Fruit fly (Drosophila melanogaster): ENCODE data around the gene CG44325.
A peak's percentile ranks its signal among the peaks of the same experiment; 100 is the strongest.

Gene CG44325

dm6 chrX:9041789-9042456 is 36.4 kb downstream of the CG44325 start (continued):
- TF ChIP-seq CG4730 (GFP tag; IDR thresholded peaks at IDR 0.05) (no peak), Ssrp (tag; optimal IDR thresholded peaks at IDR 0.05) (peak; percentile 58), CG10462 (GFP tag; optimal IDR thresholded peaks at IDR 0.05) (no peak), CG2202 (tag; optimal IDR thresholded peaks at IDR 0.05) (no peak), CG31441 (GFP tag; IDR thresholded peaks at IDR 0.05) (peak; percentile 48; the same call in 1 of the 2 replicates), C15 (GFP tag; IDR thresholded peaks at IDR 0.05) (no peak), CG10267 (tag; optimal IDR thresholded peaks at IDR 0.05) (peak; percentile 43), ac (GFP tag; optimal IDR thresholded peaks at IDR 0.05) (no peak), sqz (GFP tag; optimal IDR thresholded peaks at IDR 0.05) (no peak), Dref (GFP tag; IDR thresholded peaks at IDR 0.05) (no peak), dm (GFP tag; optimal IDR thresholded peaks at IDR 0.05) (no peak), CG11695 (GFP tag; IDR thresholded peaks at IDR 0.05) (peak; percentile 57; the same call in 2 of the 3 replicates), CG12236 (GFP tag; optimal IDR thresholded peaks at IDR 0.05) (peak; percentile 9), CG17912 (GFP tag; optimal IDR thresholded peaks at IDR 0.05) (no peak), cas (GFP tag; IDR thresholded peaks at IDR 0.05) (no peak), wor (GFP tag; IDR thresholded peaks at IDR 0.05) (peak; percentile 24; the same call in 1 of the 2 replicates), CG1233 (GFP tag; optimal IDR thresholded peaks at IDR 0.05) (peak; percentile 25), CG4707 (GFP tag; optimal IDR thresholded peaks at IDR 0.05) (peak; percentile 19), tgo (GFP tag; IDR thresholded peaks at IDR 0.05) (peak; percentile 58), stwl (tag; optimal IDR thresholded peaks at IDR 0.05) (no peak), Nf-YB (GFP tag; optimal IDR thresholded peaks at IDR 0.05) (peak; percentile 40), CG17359 (tag; optimal IDR thresholded peaks at IDR 0.05) (peak; percentile 52), CG1024 (GFP tag; IDR thresholded peaks at IDR 0.05) (no peak), slp2 (GFP tag; optimal IDR thresholded peaks at IDR 0.05) (peak; percentile 50), fd3F (GFP tag; optimal IDR thresholded peaks at IDR 0.05) (no peak), CG6689 (GFP tag; IDR thresholded peaks at IDR 0.05) (peak; percentile 62), CG12769 (tag; optimal IDR thresholded peaks at IDR 0.05) (no peak), D19B (GFP tag; optimal IDR thresholded peaks at IDR 0.05) (no peak), HHEX (GFP tag; optimal IDR thresholded peaks at IDR 0.05) (no peak), CG10654 (GFP tag; optimal IDR thresholded peaks at IDR 0.05) (no peak), CG13424 (tag; optimal IDR thresholded peaks at IDR 0.05) (peak; percentile 50), NK7.1 (GFP tag; optimal IDR thresholded peaks at IDR 0.05) (peak; percentile 33), tup (GFP tag; optimal IDR thresholded peaks at IDR 0.05) (no peak), Hmx (GFP tag; optimal IDR thresholded peaks at IDR 0.05) (no peak), Deaf1 (tag; optimal IDR thresholded peaks at IDR 0.05) (no peak), jigr1 (GFP tag; IDR thresholded peaks at IDR 0.05) (peak; percentile 43; the same call in 1 of the 3 replicates)

- TF ChIP-seq CG6791 (GFP tag; IDR thresholded peaks at IDR 0.05; ENCODE audit: partially characterized antibody) (0 out of 3 replicates have a peak, but pooled peaks have one; percentile 9), CG1603 (tag; optimal IDR thresholded peaks at IDR 0.05) (peak; percentile 40), gfzf (GFP tag; optimal IDR thresholded peaks at IDR 0.05) (peak; percentile 36), CG2116 (GFP tag; optimal IDR thresholded peaks at IDR 0.05) (peak; percentile 6), CG6689 (GFP tag; IDR thresholded peaks at IDR 0.05) (no peak), CG1602 (GFP tag; optimal IDR thresholded peaks at IDR 0.05) (no peak), HmgZ (tag; optimal IDR thresholded peaks at IDR 0.05) (peak; percentile 34), stwl (tag; optimal IDR thresholded peaks at IDR 0.05) (peak; percentile 34), BEAF-32 (GFP tag; optimal IDR thresholded peaks at IDR 0.05) (peak; percentile 49), trem (tag; optimal IDR thresholded peaks at IDR 0.05) (peak; percentile 24), CTCF (GFP tag; optimal IDR thresholded peaks at IDR 0.05) (peak; percentile 78), Fer3 (tag; optimal IDR thresholded peaks at IDR 0.05) (no peak), Dp (GFP tag; optimal IDR thresholded peaks at IDR 0.05) (peak; percentile 53), sens (GFP tag) (peak; percentile 83), CG10959 (GFP tag; IDR thresholded peaks at IDR 0.05) (no peak), vvl (GFP tag; IDR thresholded peaks at IDR 0.05) (0 out of 2 replicates have a peak, but pooled peaks have one; percentile 14), NFAT (GFP tag; IDR thresholded peaks at IDR 0.05) (no peak), Lhr (GFP tag; optimal IDR thresholded peaks at IDR 0.05) (peak; percentile 28)
Observed at dm6 chrX:9040855-9041254, 37.4 kb downstream of the CG44325 start.

All from whole organism, embryonic.